Fruit fly (Drosophila melanogaster): ENCODE measurements around the gene svr.

The svr gene

dm6 chrX:524331-524730 is 28.1 kb downstream of the svr start:
- TF ChIP-seq CG15710 (tag; optimal IDR thresholded peaks at IDR 0.05) = peak; percentile 4
- no peak for TF ChIP-seq CG8301 (tag; optimal IDR thresholded peaks at IDR 0.05)
- TF ChIP-seq CG32121 (GFP tag; IDR thresholded peaks at IDR 0.05) = no peak
- no peak for TF ChIP-seq Pif1A (GFP tag; optimal IDR thresholded peaks at IDR 0.05)
- 0 out of 3 replicates have a peak, but pooled peaks have one; percentile 33 for TF ChIP-seq CG4496 (GFP tag; IDR thresholded peaks at IDR 0.05)
- no peak for TF ChIP-seq CG9948 (tag; optimal IDR thresholded peaks at IDR 0.05)
- TF ChIP-seq D1 (tag; optimal IDR thresholded peaks at IDR 0.05) = no peak
- no peak for TF ChIP-seq CG17806 (tag; optimal IDR thresholded peaks at IDR 0.05)
- TF ChIP-seq rn (GFP tag; IDR thresholded peaks at IDR 0.05) = no peak
- TF ChIP-seq gl (tag; optimal IDR thresholded peaks at IDR 0.05) = no peak
- no peak for TF ChIP-seq CG12605 (GFP tag; IDR thresholded peaks at IDR 0.05)
- TF ChIP-seq CG14655 (GFP tag; optimal IDR thresholded peaks at IDR 0.05) = no peak
- TF ChIP-seq CG8159 (tag; optimal IDR thresholded peaks at IDR 0.05) = peak; percentile 1
- no peak for TF ChIP-seq EcR (GFP tag; optimal IDR thresholded peaks at IDR 0.05)

- TF ChIP-seq CG32121 (GFP tag; IDR thresholded peaks at IDR 0.05) (no peak), CG4496 (GFP tag; IDR thresholded peaks at IDR 0.05) (no peak), gl (tag; optimal IDR thresholded peaks at IDR 0.05) (no peak), CG12605 (GFP tag; IDR thresholded peaks at IDR 0.05) (no peak), rn (GFP tag; IDR thresholded peaks at IDR 0.05) (no peak), CG9948 (tag; optimal IDR thresholded peaks at IDR 0.05) (no peak), Ets98B (GFP tag; IDR thresholded peaks at IDR 0.05) (no peak), CG34367 (tag; optimal IDR thresholded peaks at IDR 0.05) (no peak), Snoo (tag; optimal IDR thresholded peaks at IDR 0.05) (no peak), Pif1B (GFP tag; optimal IDR thresholded peaks at IDR 0.05) (no peak), CG8301 (tag; optimal IDR thresholded peaks at IDR 0.05) (no peak), fd96Ca (GFP tag; IDR thresholded peaks at IDR 0.05) (no peak), CG8159 (tag; optimal IDR thresholded peaks at IDR 0.05) (no peak), D1 (tag; optimal IDR thresholded peaks at IDR 0.05) (no peak), CG15710 (tag; optimal IDR thresholded peaks at IDR 0.05) (no peak), Pif1A (GFP tag; optimal IDR thresholded peaks at IDR 0.05) (no peak), CG10348 (GFP tag; IDR thresholded peaks at IDR 0.05) (no peak), CG13204 (GFP tag; optimal IDR thresholded peaks at IDR 0.05) (no peak), CG14655 (GFP tag; optimal IDR thresholded peaks at IDR 0.05) (no peak), CG17806 (tag; optimal IDR thresholded peaks at IDR 0.05) (no peak)
These were observed 29.4 kb downstream of the svr start for dm6 chrX:525610-526009.

dm6 chrX:526479-527071 is 30.3 kb downstream of the svr start:
- TF ChIP-seq Pif1A (GFP tag; optimal IDR thresholded peaks at IDR 0.05) (no peak), EcR (GFP tag; optimal IDR thresholded peaks at IDR 0.05) (no peak), CG32121 (GFP tag; IDR thresholded peaks at IDR 0.05) (no peak), CG12605 (GFP tag; IDR thresholded peaks at IDR 0.05) (no peak), CG4496 (GFP tag; IDR thresholded peaks at IDR 0.05) (no peak), CG15710 (tag; optimal IDR thresholded peaks at IDR 0.05) (no peak), CG34367 (tag; optimal IDR thresholded peaks at IDR 0.05) (no peak), rn (GFP tag; IDR thresholded peaks at IDR 0.05) (no peak), CG9948 (tag; optimal IDR thresholded peaks at IDR 0.05) (no peak), CG13204 (GFP tag; optimal IDR thresholded peaks at IDR 0.05) (no peak)

dm6 chrX:529724-530603 is 33.7 kb downstream of the svr start, which contains the start of the genes CG4293 and Appl:
Gene CG4293 (minus strand): TSS chrX:530291.
Gene Appl (plus strand): TSS chrX:530501.
- TF ChIP-seq CG4496 (GFP tag; IDR thresholded peaks at IDR 0.05) (no peak), CG15710 (tag; optimal IDR thresholded peaks at IDR 0.05) (no peak), CG9948 (tag; optimal IDR thresholded peaks at IDR 0.05) (no peak)

dm6 chrX:542069-542468 is 45.8 kb downstream of the svr start:
- TF ChIP-seq D1 (tag; optimal IDR thresholded peaks at IDR 0.05) (no peak), CG34367 (tag; optimal IDR thresholded peaks at IDR 0.05) (no peak), CG17806 (tag; optimal IDR thresholded peaks at IDR 0.05) (no peak), CG10348 (GFP tag; IDR thresholded peaks at IDR 0.05) (no peak), Pif1A (GFP tag; optimal IDR thresholded peaks at IDR 0.05) (no peak), CG8301 (tag; optimal IDR thresholded peaks at IDR 0.05) (no peak), EcR (GFP tag; optimal IDR thresholded peaks at IDR 0.05) (no peak), Ets98B (GFP tag; IDR thresholded peaks at IDR 0.05) (no peak), rn (GFP tag; IDR thresholded peaks at IDR 0.05) (no peak), CG14655 (GFP tag; optimal IDR thresholded peaks at IDR 0.05) (no peak), CG13204 (GFP tag; optimal IDR thresholded peaks at IDR 0.05) (no peak), CG8159 (tag; optimal IDR thresholded peaks at IDR 0.05) (no peak)

- no peak for TF ChIP-seq D1 (tag; optimal IDR thresholded peaks at IDR 0.05)
- no peak for TF ChIP-seq CG17806 (tag; optimal IDR thresholded peaks at IDR 0.05)
- TF ChIP-seq Pif1A (GFP tag; optimal IDR thresholded peaks at IDR 0.05) = no peak
- no peak for TF ChIP-seq CG4496 (GFP tag; IDR thresholded peaks at IDR 0.05)
- no peak for TF ChIP-seq Pif1B (GFP tag; optimal IDR thresholded peaks at IDR 0.05)
- TF ChIP-seq Snoo (tag; optimal IDR thresholded peaks at IDR 0.05) = no peak
- no peak for TF ChIP-seq CG12605 (GFP tag; IDR thresholded peaks at IDR 0.05)
- TF ChIP-seq CG15710 (tag; optimal IDR thresholded peaks at IDR 0.05) = no peak
These were observed 50.2 kb downstream of the svr start for dm6 chrX:546372-547006.
